Fruit fly (Drosophila melanogaster) whole organism, embryonic: ENCODE data around the gene spas.

Experiments
- BtbVII ChIP-seq: fragments of 200-800 bp; sonication (Bioruptor generic); optimal IDR thresholded peaks from 3 replicates; lab custom pipeline; 2017; ENCODE audit warnings: missing biosample characterization, mild to moderate bottlenecking, missing genetic modification characterization
- CG10267 ChIP-seq: fragments of 200-800 bp; sonication (Bioruptor generic); optimal IDR thresholded peaks from 2 replicates; lab custom pipeline; 2018; ENCODE audit warnings: missing biosample characterization, mild to moderate bottlenecking, missing genetic modification characterization, moderate library complexity
- CG10654 ChIP-seq: fragments of 200-800 bp; sonication (Bioruptor generic); optimal IDR thresholded peaks from 2 replicates; lab custom pipeline; 2016; ENCODE audit warnings: missing biosample characterization, missing genetic modification characterization
- CG11560 ChIP-seq: fragments of 200-800 bp; sonication (Bioruptor generic); IDR thresholded peaks from 3 replicates; pipeline ENCODE4 v1.3.6; 2022; ENCODE audit warnings: missing biosample characterization, missing genetic modification characterization
- CG12219 ChIP-seq: fragments of 200-800 bp; sonication (Bioruptor generic); optimal IDR thresholded peaks from 3 replicates; lab custom pipeline; 2018; ENCODE audit warnings: missing biosample characterization, mild to moderate bottlenecking, missing genetic modification characterization
- CG13894 ChIP-seq: fragments of 200-800 bp; sonication (Bioruptor generic); optimal IDR thresholded peaks from 3 replicates; lab custom pipeline; 2018; ENCODE audit warnings: missing biosample characterization, mild to moderate bottlenecking, missing genetic modification characterization, moderate library complexity
- CG14050 ChIP-seq: fragments of 200-800 bp; sonication (Bioruptor generic); IDR thresholded peaks from 3 replicates; pipeline ENCODE4 v1.3.6; 2022; ENCODE audit warnings: missing biosample characterization, missing genetic modification characterization
- CG15011 ChIP-seq: fragments of 200-800 bp; sonication (Bioruptor generic); optimal IDR thresholded peaks from 3 replicates; lab custom pipeline; 2018; ENCODE audit warnings: missing biosample characterization, mild to moderate bottlenecking, missing genetic modification characterization
- CG15269 ChIP-seq: fragments of 200-800 bp; sonication (Bioruptor generic); optimal IDR thresholded peaks from 2 replicates; lab custom pipeline; 2018; ENCODE audit warnings: missing biosample characterization, mild to moderate bottlenecking, missing genetic modification characterization, moderate library complexity
- CG1602 ChIP-seq: fragments of 200-800 bp; sonication (Bioruptor generic); optimal IDR thresholded peaks from 3 replicates; lab custom pipeline; 2016; ENCODE audit warnings: missing biosample characterization, missing genetic modification characterization
- CG17359 ChIP-seq: fragments of 200-800 bp; sonication (Bioruptor generic); optimal IDR thresholded peaks from 3 replicates; lab custom pipeline; 2018; ENCODE audit warnings: missing biosample characterization, mild to moderate bottlenecking, missing genetic modification characterization, moderate library complexity
- CG17361 ChIP-seq: fragments of 200-800 bp; sonication (Bioruptor generic); IDR thresholded peaks from 3 replicates; pipeline ENCODE4 v1.3.6; 2022; ENCODE audit warnings: missing biosample characterization, missing genetic modification characterization
- CG4820 ChIP-seq: fragments of 200-800 bp; sonication (Bioruptor generic); optimal IDR thresholded peaks from 3 replicates; lab custom pipeline; 2016; ENCODE audit warnings: missing biosample characterization, missing genetic modification characterization
- CG5180 ChIP-seq: fragments of 200-800 bp; sonication (Bioruptor generic); optimal IDR thresholded peaks from 3 replicates; lab custom pipeline; 2017; ENCODE audit warnings: missing biosample characterization, missing genetic modification characterization, mild to moderate bottlenecking, moderate library complexity, missing genetic modification reagents
- CG7372 ChIP-seq: fragments of 200-800 bp; sonication (Bioruptor generic); IDR thresholded peaks from 2 replicates; pipeline ENCODE4 v1.3.6; 2022; ENCODE audit warnings: missing biosample characterization, missing genetic modification characterization
- CG8388 ChIP-seq: fragments of 200-800 bp; sonication (Bioruptor generic); optimal IDR thresholded peaks from 2 replicates; lab custom pipeline; 2019; ENCODE audit warnings: missing biosample characterization, mild to moderate bottlenecking, missing genetic modification characterization, moderate library complexity
- CG9437 ChIP-seq: fragments of 200-800 bp; sonication (Bioruptor generic); optimal IDR thresholded peaks from 2 replicates; lab custom pipeline; 2018; ENCODE audit warnings: missing biosample characterization, mild to moderate bottlenecking, missing genetic modification characterization
- Doc2 ChIP-seq: fragments of 200-800 bp; sonication (Bioruptor generic); IDR thresholded peaks from 2 replicates; pipeline ENCODE4 v1.3.6; 2022; ENCODE audit warnings: missing biosample characterization, missing genetic modification characterization
- Ets97D ChIP-seq: fragments of 200-800 bp; sonication (Bioruptor generic); optimal IDR thresholded peaks from 3 replicates; lab custom pipeline; 2016; ENCODE audit warnings: missing biosample characterization, missing genetic modification characterization
- Fer3 ChIP-seq: fragments of 200-800 bp; sonication (Bioruptor generic); optimal IDR thresholded peaks from 2 replicates; lab custom pipeline; 2018; ENCODE audit warnings: missing biosample characterization, mild to moderate bottlenecking, missing genetic modification characterization, moderate library complexity
- GATAe ChIP-seq: fragments of 200-800 bp; sonication (Bioruptor generic); conservative IDR thresholded peaks from 2 replicates; pipeline ENCODE4 v1.3.6; 2022; ENCODE audit warnings: missing biosample characterization, missing genetic modification characterization
- Gsc ChIP-seq: fragments of 200-800 bp; sonication (Bioruptor generic); IDR thresholded peaks from 2 replicates; pipeline ENCODE4 v1.3.6; 2022; ENCODE audit warnings: missing biosample characterization, missing genetic modification characterization
- Hey ChIP-seq: fragments of 200-800 bp; sonication (Bioruptor generic); optimal IDR thresholded peaks from 3 replicates; lab custom pipeline; 2018; ENCODE audit warnings: missing biosample characterization, mild to moderate bottlenecking, missing genetic modification characterization
- Hr39 ChIP-seq: fragments of >200 bp; optimal IDR thresholded peaks from 2 replicates; lab custom pipeline; 2017
- Meics ChIP-seq: fragments of 200-800 bp; sonication (Bioruptor generic); optimal IDR thresholded peaks from 2 replicates; lab custom pipeline; 2017; ENCODE audit warnings: missing biosample characterization, mild to moderate bottlenecking, missing genetic modification characterization
- Pdp1 ChIP-seq, 2 experiments: fragments of 200-800 bp; sonication (Bioruptor generic); optimal IDR thresholded peaks; 3 replicates each; lab custom pipeline; 2016; ENCODE audit warnings: missing biosample characterization in 2 of 2, missing genetic modification characterization in 2 of 2, mild to moderate bottlenecking in 1 of 2, moderate library complexity in 1 of 2
- Rfx ChIP-seq: fragments of 200-800 bp; sonication (Bioruptor generic); IDR thresholded peaks from 2 replicates; pipeline ENCODE4 v1.3.6; 2022; ENCODE audit warnings: missing biosample characterization, missing genetic modification characterization
- Sox100B ChIP-seq: fragments of 200-800 bp; sonication (Bioruptor generic); optimal IDR thresholded peaks from 3 replicates; lab custom pipeline; 2018; ENCODE audit warnings: missing biosample characterization, mild to moderate bottlenecking, missing genetic modification characterization
- Sox102F ChIP-seq: fragments of 200-800 bp; sonication (Bioruptor generic); optimal IDR thresholded peaks from 2 replicates; lab custom pipeline; 2018; ENCODE audit warnings: missing biosample characterization, mild to moderate bottlenecking, missing genetic modification characterization, moderate library complexity
- Ssrp ChIP-seq: fragments of 200-800 bp; sonication (Bioruptor generic); optimal IDR thresholded peaks from 2 replicates; lab custom pipeline; 2018; ENCODE audit warnings: missing biosample characterization, mild to moderate bottlenecking, missing genetic modification characterization, moderate library complexity
- Taf1 ChIP-seq: fragments of 200-800 bp; sonication (Bioruptor generic); IDR thresholded peaks from 2 replicates; pipeline ENCODE4 v1.3.6; 2022; ENCODE audit warnings: missing biosample characterization, missing genetic modification characterization
- ap ChIP-seq: fragments of 200-800 bp; sonication (Bioruptor generic); IDR thresholded peaks from 2 replicates; pipeline ENCODE4 v1.3.6; 2022; ENCODE audit warnings: missing biosample characterization, missing genetic modification characterization
- dmrt11E ChIP-seq: fragments of 200-800 bp; sonication (Bioruptor generic); optimal IDR thresholded peaks from 3 replicates; lab custom pipeline; 2018; ENCODE audit warnings: missing biosample characterization, mild to moderate bottlenecking, missing genetic modification characterization, moderate library complexity
- dmrt99B ChIP-seq: fragments of 200-800 bp; sonication (Bioruptor generic); optimal IDR thresholded peaks from 2 replicates; lab custom pipeline; 2018; ENCODE audit warnings: missing biosample characterization, mild to moderate bottlenecking, missing genetic modification characterization, moderate library complexity
- gcm2 ChIP-seq: fragments of 200-800 bp; sonication (Bioruptor generic); optimal IDR thresholded peaks from 2 replicates; lab custom pipeline; 2016; ENCODE audit warnings: missing biosample characterization, missing genetic modification characterization
- lab ChIP-seq: fragments of 200-800 bp; sonication (Bioruptor generic); optimal IDR thresholded peaks from 3 replicates; lab custom pipeline; 2017; ENCODE audit warnings: missing biosample characterization, missing genetic modification characterization, mild to moderate bottlenecking, moderate library complexity, missing genetic modification reagents
- mirr ChIP-seq: fragments of 200-800 bp; sonication (Bioruptor generic); optimal IDR thresholded peaks from 3 replicates; lab custom pipeline; 2018; ENCODE audit warnings: missing biosample characterization, mild to moderate bottlenecking, missing genetic modification characterization
- nom ChIP-seq: fragments of 200-800 bp; sonication (Bioruptor generic); optimal IDR thresholded peaks from 2 replicates; lab custom pipeline; 2017; ENCODE audit warnings: missing biosample characterization, missing genetic modification characterization, mild to moderate bottlenecking, moderate library complexity, missing genetic modification reagents
- oc ChIP-seq: fragments of 200-800 bp; sonication (Bioruptor generic); optimal IDR thresholded peaks from 2 replicates; lab custom pipeline; 2018; ENCODE audit warnings: missing biosample characterization, mild to moderate bottlenecking, missing genetic modification characterization, moderate library complexity
- otp ChIP-seq: fragments of 200-800 bp; sonication (Bioruptor generic); IDR thresholded peaks from 3 replicates; pipeline ENCODE4, ENCODE4 v1.3.6; 2022; ENCODE audit warnings: missing biosample characterization, missing genetic modification characterization
- phol ChIP-seq: fragments of 200-800 bp; sonication (Bioruptor generic); optimal IDR thresholded peaks from 3 replicates; lab custom pipeline; 2018; ENCODE audit warnings: missing biosample characterization, mild to moderate bottlenecking, missing genetic modification characterization, moderate library complexity
- prd ChIP-seq, 3 experiments: fragments of >200 bp in 2 of 3; fragments of 200-800 bp in 1 of 3; sonication (Bioruptor generic) in 1 of 3; optimal IDR thresholded peaks in 2 of 3; IDR thresholded peaks in 1 of 3; 2 replicates in 2 of 3; 3 replicates in 1 of 3; pipeline versions ENCODE4 v1.3.6 to Lab custom; 2017 to 2022; ENCODE audit warnings: missing biosample characterization in 1 of 3, missing genetic modification characterization in 1 of 3
- pum ChIP-seq: fragments of 200-800 bp; sonication (Bioruptor generic); optimal IDR thresholded peaks from 2 replicates; lab custom pipeline; 2016; ENCODE audit warnings: missing biosample characterization, missing genetic modification characterization
- ranshi ChIP-seq: fragments of 200-800 bp; sonication (Bioruptor generic); IDR thresholded peaks from 2 replicates; pipeline ENCODE4 v1.3.6; 2022; ENCODE audit warnings: missing biosample characterization, missing genetic modification characterization
- salm ChIP-seq: fragments of 200-800 bp; sonication (Bioruptor generic); optimal IDR thresholded peaks from 2 replicates; lab custom pipeline; 2018; ENCODE audit warnings: missing biosample characterization, mild to moderate bottlenecking, missing genetic modification characterization
- sd ChIP-seq: fragments of 200-800 bp; sonication (Bioruptor generic); optimal IDR thresholded peaks from 3 replicates; lab custom pipeline; 2018; ENCODE audit warnings: missing biosample characterization, mild to moderate bottlenecking, missing genetic modification characterization, moderate library complexity
- sob ChIP-seq: fragments of 200-800 bp; sonication (Bioruptor generic); IDR thresholded peaks from 2 replicates; pipeline ENCODE4 v1.3.6; 2022; ENCODE audit warnings: missing biosample characterization, missing genetic modification characterization
- wdn ChIP-seq: fragments of 200-800 bp; sonication (Bioruptor generic); IDR thresholded peaks from 2 replicates; pipeline ENCODE4 v1.3.6; 2022; ENCODE audit warnings: missing biosample characterization, missing genetic modification characterization
- zf30C ChIP-seq: fragments of 200-800 bp; sonication (Bioruptor generic); optimal IDR thresholded peaks from 3 replicates; lab custom pipeline; 2018; ENCODE audit warnings: missing biosample characterization, mild to moderate bottlenecking, missing genetic modification characterization

spas gene

DNA sequence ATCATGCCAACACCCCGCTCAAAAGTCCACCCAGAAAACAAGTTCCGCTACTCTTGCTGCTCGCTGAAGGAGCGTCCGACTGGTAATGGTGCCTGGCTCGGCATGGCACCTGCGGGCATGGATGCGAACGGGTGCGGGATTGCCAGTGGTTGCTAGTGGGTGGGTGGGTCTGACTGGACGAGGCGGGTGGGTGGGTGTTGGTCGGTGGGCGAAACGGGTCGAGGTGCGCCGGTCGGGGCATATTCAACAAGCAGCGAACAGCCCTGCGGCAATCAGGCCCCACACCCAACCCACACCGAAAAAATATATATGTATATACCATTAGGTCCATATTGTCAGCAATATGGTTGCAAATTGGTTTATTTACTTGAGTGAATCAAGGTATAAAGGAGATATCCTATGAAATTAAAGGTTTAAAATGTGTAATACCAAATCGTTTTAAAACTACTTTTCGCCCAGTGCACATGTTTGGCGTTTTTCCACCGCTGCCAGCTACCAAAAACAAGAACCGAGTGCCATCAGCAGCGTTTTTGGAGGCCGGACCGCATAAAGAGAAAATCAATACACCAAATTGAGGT lies 27.3 kb upstream of the spas start (continued):
- TF ChIP-seq Taf1 (GFP tag; lab: Robert Waterston, UW) (peak; percentile 28; the same call in 1 of the 2 replicates), otp (GFP tag; lab: Robert Waterston, UW) (peak; percentile 61; the same call in 1 of the 3 replicates), CG15011 (GFP tag; lab: Kevin White, UChicago) (peak; percentile 25), CG13894 (tag; lab: Kevin White, UChicago) (peak; percentile 3), oc (tag; lab: Kevin White, UChicago) (peak; percentile 38), lab (GFP tag; lab: Kevin White, UChicago) (peak; percentile 78), wdn (GFP tag; lab: Robert Waterston, UW) (peak; percentile 52; the same call in 1 of the 2 replicates), Rfx (GFP tag; lab: Robert Waterston, UW) (peak; percentile 81), CG5180 (GFP tag; lab: Kevin White, UChicago) (peak; percentile 7), CG10267 (peak; percentile 40), dmrt99B (peak; percentile 60), Sox100B (peak; percentile 18), nom (GFP tag; lab: Kevin White, UChicago) (peak; percentile 48), Pdp1 (GFP tag; optimal IDR thresholded peaks at IDR 0.05; lab: Kevin White, UChicago) (peak; percentile 8 to 33), CG17359 (tag; lab: Kevin White, UChicago) (peak; percentile 66), Gsc (GFP tag; lab: Robert Waterston, UW) (no peak), CG14050 (peak; percentile 41; the same call in 2 of the 3 replicates), ranshi (GFP tag; lab: Robert Waterston, UW) (peak; percentile 49), BtbVII (GFP tag; lab: Kevin White, UChicago) (peak; percentile 29), Meics (peak; percentile 69), CG7372 (peak; percentile 53; the same call in 1 of the 2 replicates), CG12219 (GFP tag; lab: Kevin White, UChicago) (peak; percentile 64), Doc2 (GFP tag; lab: Robert Waterston, UW) (0 out of 2 replicates have a peak, but pooled peaks have one; percentile 18), sd (tag; lab: Kevin White, UChicago) (peak; percentile 41), CG10654 (GFP tag; lab: Kevin White, UChicago) (no peak), CG4820 (no peak), Ets97D (GFP tag; lab: Kevin White, UChicago) (no peak), Hey (tag; lab: Kevin White, UChicago) (no peak), Hr39 (lab: Kevin White, UChicago) (no peak), CG8388 (peak; percentile 30), Sox102F (GFP tag; lab: Kevin White, UChicago) (peak; percentile 73), mirr (GFP tag; lab: Kevin White, UChicago) (peak; percentile 9), dmrt11E (peak; percentile 4), CG17361 (GFP tag; lab: Robert Waterston, UW) (peak; percentile 61), CG15269 (tag; lab: Kevin White, UChicago) (peak; percentile 78), prd (optimal IDR thresholded peaks at IDR 0.05; lab: Kevin White, UChicago) (no peak), prd (GFP tag; IDR thresholded peaks at IDR 0.05; lab: Robert Waterston, UW) (peak; percentile 75), gcm2 (no peak), CG1602 (GFP tag; lab: Kevin White, UChicago) (peak; percentile 11), CG11560 (tag; lab: Robert Waterston, UW) (peak; percentile 62; the same call in 1 of the 3 replicates), zf30C (GFP tag; lab: Kevin White, UChicago) (peak; percentile 8), ap (GFP tag; lab: Robert Waterston, UW) (peak; percentile 35; the same call in 1 of the 2 replicates), GATAe (GFP tag; lab: Robert Waterston, UW) (0 out of 2 replicates have a peak, but pooled peaks have one; percentile 15), Ssrp (tag; lab: Kevin White, UChicago) (peak; percentile 43), salm (no peak), Fer3 (tag; lab: Kevin White, UChicago) (peak; percentile 62), CG9437 (peak; percentile 15), phol (peak; percentile 41), pum (GFP tag; lab: Kevin White, UChicago) (no peak), sob (GFP tag; lab: Robert Waterston, UW) (peak; percentile 53; the same call in 1 of the 2 replicates)
